Fruit fly (Drosophila melanogaster) whole organism, embryonic: ENCODE data around the gene CG33258.
A peak's percentile ranks its signal among the peaks of the same experiment; 100 is the strongest.

Experiments used
- B-H1 ChIP-seq: fragments of 200-800 bp; sonication (Bioruptor generic); IDR thresholded peaks from 3 replicates; pipeline ENCODE4 v1.3.6; 2022; ENCODE audit warnings: missing biosample characterization, missing genetic modification characterization
- CG10321 ChIP-seq: fragments of 200-800 bp; sonication (Bioruptor generic); IDR thresholded peaks from 2 replicates; pipeline ENCODE4 v1.3.6; 2022; ENCODE audit warnings: missing biosample characterization, missing genetic modification characterization
- CG1233 ChIP-seq: fragments of 200-800 bp; sonication (Bioruptor generic); optimal IDR thresholded peaks from 4 replicates; lab custom pipeline; 2018; ENCODE audit warnings: missing biosample characterization, mild to moderate bottlenecking, missing genetic modification characterization
- CG12659 ChIP-seq: fragments of 200-800 bp; sonication (Bioruptor generic); optimal IDR thresholded peaks from 3 replicates; lab custom pipeline; 2017; ENCODE audit warnings: mild to moderate bottlenecking, missing biosample characterization, missing genetic modification reagents, missing genetic modification characterization
- CG12942 ChIP-seq: fragments of 200-800 bp; sonication (Bioruptor generic); optimal IDR thresholded peaks from 3 replicates; lab custom pipeline; 2016; ENCODE audit warnings: missing biosample characterization, missing genetic modification characterization
- CG13296 ChIP-seq: fragments of 200-800 bp; sonication (Bioruptor generic); optimal IDR thresholded peaks from 3 replicates; lab custom pipeline; 2018; ENCODE audit warnings: missing biosample characterization, mild to moderate bottlenecking, missing genetic modification characterization
- CG14710 ChIP-seq: fragments of 200-800 bp; sonication (Bioruptor generic); optimal IDR thresholded peaks from 3 replicates; lab custom pipeline; 2019; ENCODE audit warnings: missing biosample characterization, mild to moderate bottlenecking, missing genetic modification characterization, moderate library complexity
- CG1529 ChIP-seq: fragments of 200-800 bp; sonication (Bioruptor generic); optimal IDR thresholded peaks from 3 replicates; lab custom pipeline; 2018; ENCODE audit warnings: missing biosample characterization, missing genetic modification characterization
- CG17328 ChIP-seq: fragments of 200-800 bp; sonication (Bioruptor generic); IDR thresholded peaks from 2 replicates; pipeline ENCODE4 v1.3.6; 2022; ENCODE audit warnings: missing biosample characterization, missing genetic modification characterization
- CG17359 ChIP-seq: fragments of 200-800 bp; sonication (Bioruptor generic); optimal IDR thresholded peaks from 3 replicates; lab custom pipeline; 2018; ENCODE audit warnings: missing biosample characterization, mild to moderate bottlenecking, missing genetic modification characterization, moderate library complexity
- CG17385 ChIP-seq: fragments of 200-800 bp; sonication (Bioruptor generic); optimal IDR thresholded peaks from 3 replicates; lab custom pipeline; 2018; ENCODE audit warnings: missing biosample characterization, mild to moderate bottlenecking, missing genetic modification characterization
- CG18599 ChIP-seq: fragments of 200-800 bp; sonication (Bioruptor generic); optimal IDR thresholded peaks from 3 replicates; lab custom pipeline; 2017; ENCODE audit warnings: missing biosample characterization, missing genetic modification characterization, mild to moderate bottlenecking, moderate library complexity, missing genetic modification reagents
- CG31365 ChIP-seq: fragments of 200-800 bp; sonication (Bioruptor generic); optimal IDR thresholded peaks from 2 replicates; lab custom pipeline; 2018; ENCODE audit warnings: missing biosample characterization, mild to moderate bottlenecking, missing genetic modification characterization
- CG32767 ChIP-seq: fragments of 200-800 bp; sonication (Bioruptor generic); IDR thresholded peaks from 2 replicates; pipeline ENCODE4 v1.3.6; 2022; ENCODE audit warnings: missing biosample characterization, missing genetic modification characterization
- CG5180 ChIP-seq: fragments of 200-800 bp; sonication (Bioruptor generic); optimal IDR thresholded peaks from 3 replicates; lab custom pipeline; 2017; ENCODE audit warnings: missing biosample characterization, missing genetic modification characterization, mild to moderate bottlenecking, moderate library complexity, missing genetic modification reagents
- CG8388 ChIP-seq: fragments of 200-800 bp; sonication (Bioruptor generic); optimal IDR thresholded peaks from 2 replicates; lab custom pipeline; 2019; ENCODE audit warnings: missing biosample characterization, mild to moderate bottlenecking, missing genetic modification characterization, moderate library complexity
- CG8924 ChIP-seq: fragments of 200-800 bp; optimal IDR thresholded peaks from 3 replicates; lab custom pipeline; 2019; ENCODE audit warnings: missing biosample characterization, mild to moderate bottlenecking, missing genetic modification characterization, moderate library complexity
- Dbx ChIP-seq: fragments of 200-800 bp; sonication (Bioruptor generic); IDR thresholded peaks from 3 replicates; pipeline ENCODE4 v1.3.6; 2022; ENCODE audit warnings: missing biosample characterization, missing genetic modification characterization
- E2f1 ChIP-seq: fragments of 200-800 bp; sonication (Bioruptor generic); IDR thresholded peaks from 2 replicates; pipeline ENCODE4 v1.3.6; 2022; ENCODE audit warnings: missing biosample characterization, missing genetic modification characterization
- E2f2 ChIP-seq: fragments of 200-800 bp; sonication (Bioruptor generic); IDR thresholded peaks from 2 replicates; pipeline ENCODE4 v1.3.6; 2022; ENCODE audit warnings: missing biosample characterization, missing genetic modification characterization
- Elba2 ChIP-seq: fragments of 200-800 bp; sonication (Bioruptor generic); optimal IDR thresholded peaks from 3 replicates; lab custom pipeline; 2016; ENCODE audit warnings: missing biosample characterization, missing genetic modification characterization
- HLHmδ ChIP-seq: fragments of 200-800 bp; sonication (Bioruptor generic); optimal IDR thresholded peaks from 2 replicates; lab custom pipeline; 2018; ENCODE audit warnings: missing biosample characterization, mild to moderate bottlenecking, missing genetic modification characterization, moderate library complexity
- HmgZ ChIP-seq: fragments of 200-800 bp; sonication (Bioruptor generic); optimal IDR thresholded peaks from 2 replicates; lab custom pipeline; 2018; ENCODE audit warnings: missing biosample characterization, mild to moderate bottlenecking, missing genetic modification characterization
- Max ChIP-seq: fragments of 200-800 bp; sonication (Bioruptor generic); optimal IDR thresholded peaks from 2 replicates; lab custom pipeline; 2016; ENCODE audit warnings: missing biosample characterization, mild to moderate bottlenecking, missing genetic modification characterization
- Opbp ChIP-seq: fragments of 200-800 bp; sonication (Bioruptor generic); IDR thresholded peaks from 3 replicates; pipeline ENCODE4 v1.3.6; 2022; ENCODE audit warnings: missing biosample characterization, missing genetic modification characterization; ENCODE audit not compliant: partially characterized antibody
- Scr ChIP-seq: fragments of 200-800 bp; sonication (Bioruptor generic); IDR thresholded peaks from 2 replicates; pipeline ENCODE4 v1.3.6; 2022; ENCODE audit warnings: missing biosample characterization, missing genetic modification characterization; ENCODE audit not compliant: partially characterized antibody
- Sry-δ ChIP-seq: fragments of 200-800 bp; sonication (Bioruptor generic); optimal IDR thresholded peaks from 2 replicates; lab custom pipeline; 2016; ENCODE audit warnings: missing biosample characterization, missing genetic modification characterization
- Ssrp ChIP-seq: fragments of 200-800 bp; sonication (Bioruptor generic); optimal IDR thresholded peaks from 2 replicates; lab custom pipeline; 2018; ENCODE audit warnings: missing biosample characterization, mild to moderate bottlenecking, missing genetic modification characterization, moderate library complexity
- ab ChIP-seq: fragments of 200-800 bp; sonication (Bioruptor generic); optimal IDR thresholded peaks from 2 replicates; lab custom pipeline; 2016; ENCODE audit warnings: missing biosample characterization, missing genetic modification characterization
- ato ChIP-seq: fragments of 200-800 bp; sonication (Bioruptor generic); IDR thresholded peaks from 2 replicates; pipeline ENCODE4 v1.3.6; 2022; ENCODE audit warnings: missing biosample characterization, missing genetic modification characterization; ENCODE audit not compliant: partially characterized antibody
- bowl ChIP-seq: fragments of 200-800 bp; sonication (Bioruptor generic); IDR thresholded peaks from 2 replicates; pipeline ENCODE4 v1.3.6; 2022; ENCODE audit warnings: missing biosample characterization, missing genetic modification characterization
- cas ChIP-seq: fragments of 200-800 bp; sonication (Bioruptor generic); IDR thresholded peaks from 2 replicates; pipeline ENCODE4 v1.3.6; 2022; ENCODE audit warnings: missing biosample characterization, missing genetic modification characterization
- cato ChIP-seq: fragments of 200-800 bp; sonication (Bioruptor generic); optimal IDR thresholded peaks from 2 replicates; lab custom pipeline; 2016; ENCODE audit warnings: missing biosample characterization, missing genetic modification characterization, borderline replicate concordance
- croc ChIP-seq: fragments of 200-800 bp; sonication (Bioruptor generic); conservative IDR thresholded peaks from 3 replicates; pipeline ENCODE4 v1.3.6; 2022; ENCODE audit warnings: missing biosample characterization, missing genetic modification characterization
- da ChIP-seq: fragments of 200-800 bp; sonication (Bioruptor generic); optimal IDR thresholded peaks from 2 replicates; lab custom pipeline; 2016; ENCODE audit warnings: missing biosample characterization, missing genetic modification characterization
- danr ChIP-seq: fragments of 200-800 bp; sonication (Bioruptor generic); IDR thresholded peaks from 2 replicates; pipeline ENCODE4 v1.3.6; 2022; ENCODE audit warnings: missing biosample characterization, missing genetic modification characterization
- exex ChIP-seq: fragments of 200-800 bp; sonication (Bioruptor generic); optimal IDR thresholded peaks from 4 replicates; lab custom pipeline; 2018; ENCODE audit warnings: missing biosample characterization, mild to moderate bottlenecking, missing genetic modification characterization, moderate library complexity
- gcm2 ChIP-seq: fragments of 200-800 bp; sonication (Bioruptor generic); optimal IDR thresholded peaks from 2 replicates; lab custom pipeline; 2016; ENCODE audit warnings: missing biosample characterization, missing genetic modification characterization
- klu ChIP-seq: fragments of 200-800 bp; sonication (Bioruptor generic); IDR thresholded peaks from 2 replicates; pipeline ENCODE4 v1.3.6; 2022; ENCODE audit warnings: missing biosample characterization, missing genetic modification characterization
- lab ChIP-seq: fragments of 200-800 bp; sonication (Bioruptor generic); optimal IDR thresholded peaks from 3 replicates; lab custom pipeline; 2017; ENCODE audit warnings: missing biosample characterization, missing genetic modification characterization, mild to moderate bottlenecking, moderate library complexity, missing genetic modification reagents
- peb ChIP-seq: fragments of 200-800 bp; sonication (Bioruptor generic); IDR thresholded peaks from 2 replicates; pipeline ENCODE4 v1.3.6; 2022; ENCODE audit warnings: missing biosample characterization, missing genetic modification characterization
- schlank ChIP-seq: fragments of 200-800 bp; sonication (Bioruptor generic); optimal IDR thresholded peaks from 2 replicates; lab custom pipeline; 2018; ENCODE audit warnings: missing biosample characterization, mild to moderate bottlenecking, missing genetic modification characterization
- sima ChIP-seq: fragments of 200-800 bp; sonication (Bioruptor generic); optimal IDR thresholded peaks from 2 replicates; lab custom pipeline; 2016; ENCODE audit warnings: missing biosample characterization, missing genetic modification characterization
- slbo ChIP-seq: fragments of 200-800 bp; sonication (Bioruptor generic); IDR thresholded peaks from 2 replicates; pipeline ENCODE4 v1.3.6; 2022; ENCODE audit warnings: missing biosample characterization, missing genetic modification characterization
- sob ChIP-seq: fragments of 200-800 bp; sonication (Bioruptor generic); IDR thresholded peaks from 2 replicates; pipeline ENCODE4 v1.3.6; 2022; ENCODE audit warnings: missing biosample characterization, missing genetic modification characterization
- sr ChIP-seq: fragments of 200-800 bp; sonication (Bioruptor generic); IDR thresholded peaks from 3 replicates; pipeline ENCODE4 v1.3.6; 2022; ENCODE audit warnings: missing biosample characterization, missing genetic modification characterization
- tll ChIP-seq, 2 experiments: fragments of 200-800 bp in 1 of 2; fragments of >200 bp in 1 of 2; sonication (Bioruptor generic) in 1 of 2; optimal IDR thresholded peaks; 2 replicates each; lab custom pipeline; 2017 to 2019; ENCODE audit warnings: missing biosample characterization in 2 of 2, missing genetic modification characterization in 2 of 2, mild to moderate bottlenecking in 1 of 2, moderate library complexity in 1 of 2
- unpg ChIP-seq: fragments of 200-800 bp; sonication (Bioruptor generic); optimal IDR thresholded peaks from 3 replicates; lab custom pipeline; 2018; ENCODE audit warnings: missing biosample characterization, mild to moderate bottlenecking, missing genetic modification characterization, moderate library complexity
- zen ChIP-seq: fragments of 200-800 bp; sonication (Bioruptor generic); optimal IDR thresholded peaks from 3 replicates; lab custom pipeline; 2018; ENCODE audit warnings: missing biosample characterization, mild to moderate bottlenecking, missing genetic modification characterization, moderate library complexity

CG33258 gene

dm6 chr3L:16087323-16087816 lies 5.0 kb downstream of the CG33258 start, which contains the start of gene Tasp1 (continued):
- no peak for TF ChIP-seq danr (GFP tag; lab: Robert Waterston, UW)
- peak; percentile 68 for TF ChIP-seq CG14710 (tag; lab: Kevin White, UChicago)
- TF ChIP-seq CG17328 (GFP tag; lab: Robert Waterston, UW), result peak; percentile 74; the same call in 1 of the 2 replicates
- TF ChIP-seq lab (GFP tag; lab: Kevin White, UChicago), result peak; percentile 76
- peak; percentile 78 for TF ChIP-seq CG8924
- TF ChIP-seq HLHmδ, result peak; percentile 41
- TF ChIP-seq klu (GFP tag; lab: Robert Waterston, UW), result no peak
- TF ChIP-seq CG12942 (GFP tag; lab: Kevin White, UChicago), result peak; percentile 12
- no peak for TF ChIP-seq gcm2 (GFP tag; lab: Kevin White, UChicago)
- TF ChIP-seq Max, result peak; percentile 9
- no peak for TF ChIP-seq Sry-δ (GFP tag; lab: Kevin White, UChicago)
- peak; percentile 54 for TF ChIP-seq CG18599
- peak; percentile 60 for TF ChIP-seq CG17359 (tag; lab: Kevin White, UChicago)
- TF ChIP-seq CG10321, result no peak
- TF ChIP-seq cas (GFP tag; lab: Robert Waterston, UW), result peak; percentile 71; the same call in 1 of the 2 replicates
- TF ChIP-seq Opbp, result peak; percentile 56; the same call in 1 of the 3 replicates
- TF ChIP-seq ato (GFP tag; lab: Robert Waterston, UW), result peak; percentile 8; the same call in 1 of the 2 replicates
- TF ChIP-seq E2f1, result peak; percentile 79
- TF ChIP-seq tll (GFP tag; optimal IDR thresholded peaks at IDR 0.05; lab: Kevin White, UChicago), result no peak
- TF ChIP-seq croc (GFP tag; lab: Robert Waterston, UW), result 0 out of 3 replicates have a peak, but pooled peaks have one; percentile 28
- TF ChIP-seq bowl (GFP tag; lab: Robert Waterston, UW), result no peak
- TF ChIP-seq CG5180, result no peak
- TF ChIP-seq unpg (GFP tag; lab: Kevin White, UChicago), result peak; percentile 69
- peak; percentile 76; the same call in 2 of the 3 replicates for TF ChIP-seq Dbx (GFP tag; lab: Robert Waterston, UW)
- peak; percentile 68 for TF ChIP-seq Ssrp (tag; lab: Kevin White, UChicago)
- no peak for TF ChIP-seq sima
- peak; percentile 7 for TF ChIP-seq CG17385 (GFP tag; lab: Kevin White, UChicago)
- 0 out of 2 replicates have a peak, but pooled peaks have one; percentile 24 for TF ChIP-seq peb (GFP tag; lab: Robert Waterston, UW)
- peak; percentile 67 for TF ChIP-seq CG8388 (GFP tag; lab: Kevin White, UChicago)
- 0 out of 3 replicates have a peak, but pooled peaks have one; percentile 25 for TF ChIP-seq sr (GFP tag; lab: Robert Waterston, UW)
- peak; percentile 50 for TF ChIP-seq HmgZ (tag; lab: Kevin White, UChicago)
- TF ChIP-seq CG1529 (GFP tag; lab: Kevin White, UChicago), result no peak
- peak; percentile 52; the same call in 1 of the 2 replicates for TF ChIP-seq CG32767 (GFP tag; lab: Robert Waterston, UW)
- peak; percentile 54 for TF ChIP-seq zen (tag; lab: Kevin White, UChicago)
- TF ChIP-seq CG13296 (GFP tag; lab: Kevin White, UChicago), result peak; percentile 55
- no peak for TF ChIP-seq schlank (tag; lab: Kevin White, UChicago)
- no peak for TF ChIP-seq Elba2
- no peak for TF ChIP-seq da (GFP tag; lab: Kevin White, UChicago)
- peak; percentile 43; the same call in 1 of the 3 replicates for TF ChIP-seq B-H1 (GFP tag; lab: Robert Waterston, UW)
- TF ChIP-seq sob (GFP tag; lab: Robert Waterston, UW), result peak; percentile 75
- peak; percentile 80 for TF ChIP-seq slbo (GFP tag; lab: Robert Waterston, UW)
- no peak for TF ChIP-seq ab (GFP tag; lab: Kevin White, UChicago)
- TF ChIP-seq CG1233 (GFP tag; lab: Kevin White, UChicago), result peak; percentile 48
- TF ChIP-seq CG31365, result no peak
- peak; percentile 11; the same call in 1 of the 2 replicates for TF ChIP-seq E2f2 (GFP tag; lab: Robert Waterston, UW)
- TF ChIP-seq cato (GFP tag; lab: Kevin White, UChicago), result no peak
- peak; percentile 23; the same call in 1 of the 2 replicates for TF ChIP-seq Scr (GFP tag; lab: Robert Waterston, UW)
- no peak for TF ChIP-seq exex (tag; lab: Kevin White, UChicago)
- TF ChIP-seq CG12659, result peak; percentile 75
